Worm (Caenorhabditis elegans) whole organism, midembryonic: Measurements from ENCODE around the gene F46C3.7.

ENCODE experiments used
- T22C8.4 ChIP-seq: fragments of 200-800 bp; sonication (Bioruptor generic); IDR thresholded peaks from 2 replicates; pipeline ENCODE4 v1.3.6; 2022; ENCODE audit warnings: missing genetic modification characterization, missing compliant biosample characterization
- cog-1 ChIP-seq: sonication (generic microtip); optimal IDR thresholded peaks from 2 replicates; lab custom pipeline; 2016; ENCODE audit warnings: missing genetic modification characterization, missing compliant biosample characterization
- flt-1 ChIP-seq: fragments of 200-800 bp; sonication (Bioruptor generic); IDR thresholded peaks from 2 replicates; pipeline ENCODE4 v1.3.6; 2022; ENCODE audit warnings: missing genetic modification characterization, missing compliant biosample characterization
- med-1 ChIP-seq: sonication (generic microtip); optimal IDR thresholded peaks from 2 replicates; lab custom pipeline; 2017; ENCODE audit warnings: missing genetic modification characterization, mild to moderate bottlenecking, missing compliant biosample characterization, antibody characterized with exemption, missing genetic modification reagents; ENCODE audit not compliant: insufficient read depth
- ref-1 ChIP-seq: fragments of 200-800 bp; sonication (Bioruptor generic); conservative IDR thresholded peaks from 2 replicates; pipeline ENCODE4 v1.3.6; 2022; ENCODE audit warnings: missing genetic modification reagents, missing genetic modification characterization, missing compliant biosample characterization
- tab-1 ChIP-seq: fragments of 200-800 bp; sonication (Bioruptor generic); IDR thresholded peaks from 2 replicates; pipeline ENCODE4 v1.3.6; 2022; ENCODE audit warnings: missing genetic modification characterization, missing compliant biosample characterization
- ztf-23 ChIP-seq: fragments of 200-800 bp; sonication (Bioruptor generic); IDR thresholded peaks from 2 replicates; pipeline ENCODE4 v1.3.6; 2022; ENCODE audit warnings: missing genetic modification reagents, missing genetic modification characterization, missing compliant biosample characterization

- TF ChIP-seq cog-1 (no peak), med-1 (GFP tag; lab: Kevin White, UChicago) (no peak), tab-1 (no peak), ztf-23 (GFP tag; lab: Robert Waterston, UW) (no peak), flt-1 (GFP tag; lab: Robert Waterston, UW) (no peak), T22C8.4 (GFP tag; lab: Robert Waterston, UW) (no peak), ref-1 (GFP tag; lab: Robert Waterston, UW) (no peak)
These were observed 26.8 kb downstream of the F46C3.7 start for ce11 chrX:11466444-11467319.
